Fruit fly (Drosophila melanogaster) S2 (cell line): ENCODE measurements around the gene CG42633.

ENCODE experiments used
- CG8478 ChIP-seq: fragments of >200 bp; optimal IDR thresholded peaks from 2 replicates; lab custom pipeline; 2018
- CTCF ChIP-seq, 2 experiments: fragments of >200 bp; optimal IDR thresholded peaks; 2 replicates each; lab custom pipeline; 2018

Gene CG42633

dm6 chr3R:10767526-10767925 lies 14.5 kb downstream of the CG42633 start, which contains the start of gene TfIIFbeta:
TfIIFbeta (minus strand) TSS chr3R:10767804.
- TF ChIP-seq CG8478 (lab: Kevin White, UChicago) (no peak), CTCF (optimal IDR thresholded peaks at IDR 0.05; lab: Kevin White, UChicago) (no peak)

- TF ChIP-seq CTCF (optimal IDR thresholded peaks at IDR 0.05; lab: Kevin White, UChicago) (no peak), CG8478 (lab: Kevin White, UChicago) (no peak)
These were observed 20.1 kb downstream of the CG42633 start for dm6 chr3R:10761980-10762379.

dm6 chr3R:10760966-10761855 lies 20.9 kb downstream of the CG42633 start, which contains the start of the genes MED7 and Cap-H2:
MED7 (minus strand) TSS chr3R:10761032.
Cap-H2 (plus strand) TSS chr3R:10761310.
- no peak for TF ChIP-seq CTCF (optimal IDR thresholded peaks at IDR 0.05; lab: Kevin White, UChicago)
- TF ChIP-seq CG8478 (lab: Kevin White, UChicago) = no peak

- TF ChIP-seq CTCF (optimal IDR thresholded peaks at IDR 0.05; lab: Kevin White, UChicago) (no peak), CG8478 (lab: Kevin White, UChicago) (no peak)
These were observed 22.7 kb downstream of the CG42633 start, which contains the start of gene CG31272 for dm6 chr3R:10759348-10759847. CG31272 (minus strand) TSS chr3R:10759398.

dm6 chr3R:10755534-10755933 lies 26.5 kb downstream of the CG42633 start, which contains the start of gene CG14691:
CG14691 (minus strand) TSS chr3R:10755634.
- TF ChIP-seq CTCF (optimal IDR thresholded peaks at IDR 0.05; lab: Kevin White, UChicago) (no peak), CG8478 (lab: Kevin White, UChicago) (no peak)

dm6 chr3R:10751061-10751460 lies 31.0 kb downstream of the CG42633 start, which contains the start of gene TkR86C:
TkR86C (minus strand) TSS chr3R:10751228.
- TF ChIP-seq CG8478 (lab: Kevin White, UChicago) = no peak
- no peak for TF ChIP-seq CTCF (optimal IDR thresholded peaks at IDR 0.05; lab: Kevin White, UChicago)

- TF ChIP-seq CTCF (optimal IDR thresholded peaks at IDR 0.05; lab: Kevin White, UChicago) = no peak
- no peak for TF ChIP-seq CG8478 (lab: Kevin White, UChicago)
These were observed 34.4 kb downstream of the CG42633 start for dm6 chr3R:10747650-10748049.

- TF ChIP-seq CTCF (optimal IDR thresholded peaks at IDR 0.05; lab: Kevin White, UChicago) (no peak), CG8478 (lab: Kevin White, UChicago) (no peak)
These were observed 46.2 kb downstream of the CG42633 start, which contains the start of gene tomboy20 for dm6 chr3R:10735857-10736256. tomboy20 (minus strand) TSS chr3R:10735957.
